Fruit fly (Drosophila melanogaster): ENCODE data around the gene Ccp84Ab.

DNA sequence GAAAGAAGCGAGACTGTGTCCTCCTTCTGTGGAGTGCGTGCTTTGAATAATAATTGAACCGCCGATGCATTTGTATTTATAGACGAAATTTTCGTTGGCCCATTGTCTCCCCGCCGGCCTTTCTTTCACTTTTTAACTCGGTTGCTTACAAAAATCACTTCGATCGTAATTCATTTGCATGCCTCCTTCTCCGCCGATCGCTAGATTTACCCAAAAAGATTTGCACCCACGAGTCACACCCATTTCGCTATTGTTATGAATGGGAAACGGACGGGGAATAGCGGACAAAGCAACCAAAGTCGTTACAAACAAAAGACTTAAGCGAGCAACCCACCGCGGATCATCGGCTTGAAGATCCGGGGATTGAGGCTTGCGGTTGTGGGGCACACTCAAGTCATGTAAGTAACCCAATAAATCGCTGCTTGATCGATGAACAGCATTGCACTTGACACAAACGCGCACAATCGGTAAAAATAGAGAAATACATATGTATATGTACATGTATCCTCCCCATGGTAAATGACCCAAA lies 6.4 kb downstream of the Ccp84Ab start, which contains the start of gene Ccp84Ac:
- TF ChIP-seq CG8119 (GFP tag; IDR thresholded peaks at IDR 0.05), result no peak
- TF ChIP-seq CG6276 (GFP tag; optimal IDR thresholded peaks at IDR 0.05), result no peak
- TF ChIP-seq Lpt (GFP tag; optimal IDR thresholded peaks at IDR 0.05), result no peak
- TF ChIP-seq OdsH (GFP tag; optimal IDR thresholded peaks at IDR 0.05), result no peak
- no peak for TF ChIP-seq Sox102F (GFP tag; optimal IDR thresholded peaks at IDR 0.05)
- TF ChIP-seq Gug (GFP tag; IDR thresholded peaks at IDR 0.05), result no peak

All from whole organism, prepupa.